Worm (Caenorhabditis elegans) whole organism, young adult: ENCODE data around the gene C41C4.9.
A peak's percentile ranks its signal among the peaks of the same experiment; 100 is the strongest.

ENCODE experiments used
- B0019.2 ChIP-seq: fragments of 200-800 bp; sonication (Bioruptor generic); conservative IDR thresholded peaks from 2 replicates; pipeline ENCODE4 v1.3.6; 2022; ENCODE audit warnings: missing genetic modification reagents, missing genetic modification characterization, missing compliant biosample characterization
- ceh-91 ChIP-seq: fragments of 200-800 bp; sonication (Bioruptor generic); IDR thresholded peaks from 2 replicates; pipeline ENCODE4 v1.3.6; 2022; ENCODE audit warnings: missing genetic modification reagents, missing genetic modification characterization, missing compliant biosample characterization
- ets-4 ChIP-seq: fragments of 200-800 bp; sonication (Bioruptor generic); optimal IDR thresholded peaks from 2 replicates; lab custom pipeline; 2018; ENCODE audit warnings: mild to moderate bottlenecking, missing genetic modification characterization, missing compliant biosample characterization
- gei-17 ChIP-seq: fragments of 200-800 bp; sonication (Bioruptor generic); optimal IDR thresholded peaks from 2 replicates; lab custom pipeline; 2018; ENCODE audit warnings: mild to moderate bottlenecking, missing genetic modification characterization, missing compliant biosample characterization
- hmg-1.2 ChIP-seq: fragments of 200-800 bp; sonication (Bioruptor generic); IDR thresholded peaks from 2 replicates; pipeline ENCODE4 v1.3.6; 2022; ENCODE audit warnings: missing genetic modification reagents, missing genetic modification characterization, missing compliant biosample characterization
- nfya-2 ChIP-seq: fragments of 200-800 bp; sonication (Bioruptor generic); IDR thresholded peaks from 2 replicates; pipeline ENCODE4 v1.3.6; 2022; ENCODE audit warnings: missing genetic modification reagents, missing genetic modification characterization, missing compliant biosample characterization
- nhr-120 ChIP-seq: fragments of 200-800 bp; sonication (Bioruptor generic); IDR thresholded peaks from 2 replicates; pipeline ENCODE4 v1.3.6; 2022; ENCODE audit warnings: missing genetic modification characterization, missing compliant biosample characterization
- pha-4 ChIP-seq: fragments of 150-350 bp; sonication (generic microtip); optimal IDR thresholded peaks from 2 replicates; lab custom pipeline; 2014; ENCODE audit warnings: missing biosample characterization, missing genetic modification reagents, missing genetic modification characterization
- rcor-1 ChIP-seq: fragments of 200-800 bp; sonication (Bioruptor generic); IDR thresholded peaks from 2 replicates; pipeline ENCODE4 v1.3.6; 2022; ENCODE audit warnings: missing genetic modification reagents, missing genetic modification characterization, missing compliant biosample characterization
- rpc-1 ChIP-seq, 2 experiments: fragments of 150-350 bp in 1 of 2; sonication (generic microtip) in 1 of 2; optimal IDR thresholded peaks; 2 replicates each; lab custom pipeline; 2014 to 2018; ENCODE audit warnings: missing biosample characterization in 1 of 2, missing genetic modification characterization in 1 of 2, missing genetic modification reagents in 1 of 2, missing genotype in 1 of 2
- sptf-2 ChIP-seq: fragments of 200-800 bp; sonication (Bioruptor generic); optimal IDR thresholded peaks from 2 replicates; lab custom pipeline; 2018; ENCODE audit warnings: mild to moderate bottlenecking, missing genetic modification characterization, missing compliant biosample characterization
- ztf-6 ChIP-seq: fragments of 200-800 bp; sonication (Bioruptor generic); IDR thresholded peaks from 2 replicates; pipeline ENCODE4 v1.3.6; 2022; ENCODE audit warnings: missing genetic modification reagents, missing genetic modification characterization, missing compliant biosample characterization

The C41C4.9 gene

ce11 chrII:8157991-8158390, 50.5 kb downstream of the C41C4.9 start, which contains the start of gene pch-2 (continued):
- TF ChIP-seq sptf-2 (GFP tag; lab: Kevin White, UChicago) (no peak), nhr-120 (GFP tag; lab: Robert Waterston, UW) (no peak), rcor-1 (GFP tag; lab: Robert Waterston, UW) (no peak), rpc-1 (optimal IDR thresholded peaks at IDR 0.05; lab: Kevin White, UChicago) (no peak), rpc-1 (tag; optimal IDR thresholded peaks at IDR 0.05; lab: Kevin White, UChicago) (no peak), gei-17 (GFP tag; lab: Kevin White, UChicago) (no peak), hmg-1.2 (GFP tag; lab: Robert Waterston, UW) (no peak; the same call in 1 of the 2 replicates), B0019.2 (GFP tag; lab: Robert Waterston, UW) (no peak), ets-4 (GFP tag; lab: Kevin White, UChicago) (no peak), nfya-2 (GFP tag; lab: Robert Waterston, UW) (no peak), ztf-6 (GFP tag; lab: Robert Waterston, UW) (no peak), ceh-91 (GFP tag; lab: Robert Waterston, UW) (peak; percentile 15; the same call in 1 of the 2 replicates), pha-4 (tag; lab: Kevin White, UChicago) (no peak)
